Fruit fly (Drosophila melanogaster) whole organism, wandering third instar larva: ENCODE data around the gene BomT3.

ENCODE experiments used
- fru ChIP-seq: fragments of 200-800 bp; sonication (Bioruptor generic); optimal IDR thresholded peaks from 3 replicates; lab custom pipeline; 2016; ENCODE audit warnings: missing biosample characterization, mild to moderate bottlenecking, missing genetic modification characterization
- psq ChIP-seq: fragments of 200-800 bp; sonication (Bioruptor generic); optimal IDR thresholded peaks from 3 replicates; lab custom pipeline; 2017; ENCODE audit warnings: missing biosample characterization, mild to moderate bottlenecking, missing genetic modification characterization, moderate library complexity

dm6 chr3R:22113127-22113526 lies 26.9 kb upstream of the BomT3 start, which contains the start of gene Ir94a:
- TF ChIP-seq fru (GFP tag; lab: Kevin White, UChicago) (no peak), psq (GFP tag; lab: Kevin White, UChicago) (no peak)
